Worm (Caenorhabditis elegans): Measurements from ENCODE around the gene Y57G7A.3.

- no peak for TF ChIP-seq sptf-1 (tag; optimal IDR thresholded peaks at IDR 0.05)
- TF ChIP-seq lin-13 (tag; optimal IDR thresholded peaks at IDR 0.05) = no peak
- no peak for TF ChIP-seq unc-62 (GFP tag; optimal IDR thresholded peaks at IDR 0.05)
- TF ChIP-seq nhr-76 (tag; optimal IDR thresholded peaks at IDR 0.05) = no peak
Measured at ce11 chrII:1301554-1301953, 16.0 kb downstream of the Y57G7A.3 start, which contains the start of gene glb-31.

All from whole organism, mixed stage, embryonic.